Worm (Caenorhabditis elegans): ENCODE results near the gene F21G4.3.

F21G4.3 gene

DNA sequence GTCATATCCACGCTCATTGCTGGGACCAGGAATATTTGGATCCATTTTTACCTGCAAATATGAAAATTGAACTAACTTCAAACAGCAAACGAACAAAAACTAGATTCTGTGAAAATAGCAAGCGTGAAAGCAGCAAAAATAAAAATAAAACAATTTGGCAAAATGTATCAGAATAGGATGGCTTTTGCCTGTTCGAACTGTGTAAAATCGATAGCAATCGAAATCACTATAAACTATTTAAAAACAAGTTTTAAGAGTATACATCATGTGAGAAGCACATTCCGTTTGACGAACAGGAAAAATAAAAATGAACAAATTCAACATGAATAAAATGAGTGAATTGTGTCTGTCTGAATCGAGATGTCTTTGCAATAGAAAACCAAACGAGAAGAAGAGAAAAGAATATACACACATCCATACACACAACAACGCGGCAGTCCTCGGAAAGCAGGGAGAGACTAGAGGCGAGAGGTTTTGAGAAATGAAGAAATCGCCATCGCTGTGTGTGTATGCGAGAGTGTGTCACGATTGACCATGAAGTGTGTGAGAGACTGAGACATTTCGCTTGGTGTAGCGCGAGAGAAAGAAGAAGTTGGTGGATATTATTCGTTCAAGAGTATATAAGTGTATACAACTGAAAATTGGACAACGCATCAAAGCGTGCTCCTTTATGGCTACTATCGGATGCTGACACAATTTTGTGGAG is 4.6 kb downstream of the F21G4.3 start, which contains the start of gene phf-34:
TSS of gene phf-34 (minus strand) at position 51 of the 706 bp plus-strand sequence.
- TF ChIP-seq cog-1 (tag; optimal IDR thresholded peaks at IDR 0.05) (peak; percentile 71), klf-2 (GFP tag; conservative IDR thresholded peaks at IDR 0.05) (no peak), med-1 (GFP tag; optimal IDR thresholded peaks at IDR 0.05; ENCODE audit: insufficient read depth) (no peak)

DNA sequence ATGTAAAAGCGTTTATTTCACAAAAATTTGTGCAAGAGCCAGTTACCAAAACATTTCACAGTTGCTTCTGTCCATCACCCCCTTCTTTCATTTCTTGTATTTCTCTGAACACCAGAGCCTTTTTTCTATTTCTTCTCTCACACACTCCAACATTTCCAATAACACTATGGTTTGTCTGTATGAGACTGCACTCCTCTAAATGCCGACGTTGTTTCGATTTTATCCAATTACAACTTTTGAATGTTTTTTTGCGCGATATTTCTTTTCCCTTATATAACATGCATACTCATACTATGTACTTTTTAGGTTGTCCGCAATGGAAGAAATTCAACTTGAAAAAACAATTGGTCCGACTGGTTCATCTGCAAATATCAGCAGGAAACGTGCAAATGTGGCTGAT is 10.9 kb downstream of the F21G4.3 start, which contains the start of gene F21G4.5:
TSS of gene F21G4.5 (plus strand) at position 301 of the 400 bp plus-strand sequence.
- no peak for TF ChIP-seq klf-2 (GFP tag; conservative IDR thresholded peaks at IDR 0.05)
- no peak for TF ChIP-seq T22C8.4 (GFP tag; IDR thresholded peaks at IDR 0.05)
- TF ChIP-seq cog-1 (tag; optimal IDR thresholded peaks at IDR 0.05), result no peak
- no peak for TF ChIP-seq ztf-23 (GFP tag; IDR thresholded peaks at IDR 0.05)
- TF ChIP-seq med-1 (GFP tag; optimal IDR thresholded peaks at IDR 0.05; ENCODE audit: insufficient read depth), result no peak
- TF ChIP-seq tab-1 (GFP tag; IDR thresholded peaks at IDR 0.05), result no peak
- no peak for TF ChIP-seq flt-1 (GFP tag; IDR thresholded peaks at IDR 0.05)

DNA sequence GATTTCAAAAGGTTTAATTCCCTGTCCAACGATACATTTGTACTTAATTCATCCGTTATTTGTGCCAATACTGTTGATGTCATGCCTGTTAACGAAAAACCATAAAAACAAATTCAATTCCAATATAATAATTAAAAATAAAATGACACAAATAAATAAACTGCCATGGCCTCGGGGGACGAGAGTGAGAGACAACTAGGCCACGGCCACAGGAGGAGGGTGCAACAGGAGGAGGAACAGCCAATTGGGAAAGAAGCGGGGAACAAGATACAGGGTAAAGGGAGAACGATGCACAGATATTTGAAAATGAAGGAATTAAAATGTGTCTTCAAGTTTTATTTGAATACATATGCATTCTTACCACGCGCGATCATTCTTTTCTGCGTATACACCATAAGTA is 22.4 kb downstream of the F21G4.3 start, which contains the start of gene F21G4.6:
TSS of gene F21G4.6 (minus strand) at position 87 of the 400 bp plus-strand sequence.
- TF ChIP-seq tab-1 (GFP tag; IDR thresholded peaks at IDR 0.05) (no peak), flt-1 (GFP tag; IDR thresholded peaks at IDR 0.05) (no peak), klf-2 (GFP tag; conservative IDR thresholded peaks at IDR 0.05) (no peak), cog-1 (tag; optimal IDR thresholded peaks at IDR 0.05) (no peak), T22C8.4 (GFP tag; IDR thresholded peaks at IDR 0.05) (no peak), ref-1 (GFP tag; conservative IDR thresholded peaks at IDR 0.05) (no peak), ztf-23 (GFP tag; IDR thresholded peaks at IDR 0.05) (no peak), ztf-29 (GFP tag; IDR thresholded peaks at IDR 0.05) (no peak), med-1 (GFP tag; optimal IDR thresholded peaks at IDR 0.05; ENCODE audit: insufficient read depth) (no peak)

DNA sequence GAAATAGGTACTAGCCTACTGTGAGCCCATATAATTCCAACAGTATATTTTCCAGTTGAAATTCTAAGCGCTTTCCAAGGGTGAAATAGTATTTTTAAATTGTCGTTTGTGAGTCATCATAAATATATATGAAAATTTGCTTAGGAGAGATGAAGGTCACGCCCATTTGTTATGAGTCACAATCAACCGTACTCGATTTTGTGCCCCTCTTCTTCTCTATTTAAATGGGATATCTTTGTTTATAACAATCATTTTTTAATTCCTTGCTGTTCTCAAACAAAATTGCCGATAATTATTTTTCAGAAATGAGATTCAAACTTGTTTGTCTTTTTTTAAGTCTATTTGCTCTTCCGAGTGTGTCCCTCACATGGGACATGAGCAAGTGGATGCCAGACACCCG is 24.1 kb downstream of the F21G4.3 start, which contains the start of gene folr-1:
TSS of gene folr-1 (plus strand) at position 301 of the 400 bp plus-strand sequence.
- TF ChIP-seq ztf-23 (GFP tag; IDR thresholded peaks at IDR 0.05) (no peak), klf-2 (GFP tag; conservative IDR thresholded peaks at IDR 0.05) (no peak), flt-1 (GFP tag; IDR thresholded peaks at IDR 0.05) (no peak), cog-1 (tag; optimal IDR thresholded peaks at IDR 0.05) (no peak), T22C8.4 (GFP tag; IDR thresholded peaks at IDR 0.05) (no peak), ztf-29 (GFP tag; IDR thresholded peaks at IDR 0.05) (no peak), ref-1 (GFP tag; conservative IDR thresholded peaks at IDR 0.05) (no peak), med-1 (GFP tag; optimal IDR thresholded peaks at IDR 0.05; ENCODE audit: insufficient read depth) (no peak), tab-1 (GFP tag; IDR thresholded peaks at IDR 0.05) (no peak)

DNA sequence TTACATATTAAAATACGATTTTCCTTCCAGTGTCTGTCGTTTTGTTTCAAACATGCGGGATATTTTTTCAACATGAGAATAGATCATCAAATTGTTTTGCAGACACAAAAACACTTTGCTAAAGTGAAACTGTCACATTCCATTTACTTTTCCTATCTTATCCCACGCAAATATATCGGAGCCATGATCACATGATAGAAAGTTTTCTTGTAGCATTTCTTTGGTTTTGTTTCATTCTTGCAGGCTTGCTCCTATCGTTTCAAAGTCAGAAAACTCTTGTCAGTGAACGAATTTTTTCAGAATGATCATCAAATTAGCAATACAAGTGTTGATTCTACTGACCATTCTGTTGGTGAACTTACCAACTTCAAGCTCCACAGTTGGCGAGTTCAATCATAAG is 26.3 kb downstream of the F21G4.3 start, which contains the start of gene C17G1.2:
TSS of gene C17G1.2 (plus strand) at position 301 of the 400 bp plus-strand sequence.
- TF ChIP-seq cog-1 (tag; optimal IDR thresholded peaks at IDR 0.05) (no peak), flt-1 (GFP tag; IDR thresholded peaks at IDR 0.05) (no peak), med-1 (GFP tag; optimal IDR thresholded peaks at IDR 0.05; ENCODE audit: insufficient read depth) (no peak)

DNA sequence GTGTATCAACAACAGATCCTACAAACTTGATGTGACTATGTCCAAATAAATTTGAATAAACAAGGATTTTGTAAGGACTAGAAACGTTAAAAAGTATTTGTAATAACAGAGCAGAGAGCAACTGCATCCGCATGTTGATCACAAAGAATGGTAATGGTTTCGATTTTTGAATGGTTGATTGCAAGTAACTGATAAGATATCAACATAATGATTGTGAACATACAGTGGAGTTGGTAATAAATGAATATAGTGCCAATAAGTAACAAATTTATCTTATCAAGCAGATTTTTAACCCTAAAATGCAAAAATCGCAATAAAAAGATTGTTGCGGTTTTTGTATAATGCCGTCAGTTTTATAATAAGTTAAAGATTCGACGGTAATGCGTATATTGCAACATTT is 30.0 kb downstream of the F21G4.3 start, which contains the start of gene ugt-23:
TSS of gene ugt-23 (minus strand) at position 212 of the 400 bp plus-strand sequence.
- TF ChIP-seq klf-2 (GFP tag; conservative IDR thresholded peaks at IDR 0.05), result no peak
- TF ChIP-seq ztf-23 (GFP tag; IDR thresholded peaks at IDR 0.05), result no peak
- TF ChIP-seq T22C8.4 (GFP tag; IDR thresholded peaks at IDR 0.05), result no peak
- no peak for TF ChIP-seq flt-1 (GFP tag; IDR thresholded peaks at IDR 0.05)
- no peak for TF ChIP-seq cog-1 (tag; optimal IDR thresholded peaks at IDR 0.05)
- no peak for TF ChIP-seq tab-1 (GFP tag; IDR thresholded peaks at IDR 0.05)
- no peak for TF ChIP-seq ref-1 (GFP tag; conservative IDR thresholded peaks at IDR 0.05)
- no peak for TF ChIP-seq ztf-29 (GFP tag; IDR thresholded peaks at IDR 0.05)
- TF ChIP-seq med-1 (GFP tag; optimal IDR thresholded peaks at IDR 0.05; ENCODE audit: insufficient read depth), result no peak

DNA sequence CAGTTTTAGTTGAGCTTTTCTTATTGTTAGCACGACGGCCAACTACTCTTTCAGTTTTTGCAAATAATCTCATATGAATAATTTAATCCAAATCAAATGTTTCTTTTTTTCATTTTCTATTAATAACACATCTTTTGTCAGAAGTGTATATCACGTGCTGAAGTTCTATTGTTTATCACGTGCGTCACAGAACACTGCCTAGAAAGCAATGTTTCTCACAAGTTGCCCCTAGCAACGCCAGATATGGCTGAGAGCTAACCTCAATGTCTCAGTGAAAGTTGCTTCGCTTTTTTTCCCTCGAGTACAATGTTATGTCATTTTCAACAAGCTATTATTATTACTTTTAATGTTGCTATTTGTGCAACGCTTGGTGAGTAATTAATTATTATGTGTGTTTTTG is 33.0 kb downstream of the F21G4.3 start:
- TF ChIP-seq cog-1 (tag; optimal IDR thresholded peaks at IDR 0.05), result no peak
- TF ChIP-seq ztf-29 (GFP tag; IDR thresholded peaks at IDR 0.05), result no peak
- TF ChIP-seq flt-1 (GFP tag; IDR thresholded peaks at IDR 0.05), result no peak
- TF ChIP-seq T22C8.4 (GFP tag; IDR thresholded peaks at IDR 0.05), result no peak
- no peak for TF ChIP-seq med-1 (GFP tag; optimal IDR thresholded peaks at IDR 0.05; ENCODE audit: insufficient read depth)
- no peak for TF ChIP-seq ztf-23 (GFP tag; IDR thresholded peaks at IDR 0.05)
- TF ChIP-seq ref-1 (GFP tag; conservative IDR thresholded peaks at IDR 0.05), result no peak
- TF ChIP-seq klf-2 (GFP tag; conservative IDR thresholded peaks at IDR 0.05), result no peak
- no peak for TF ChIP-seq tab-1 (GFP tag; IDR thresholded peaks at IDR 0.05)

DNA sequence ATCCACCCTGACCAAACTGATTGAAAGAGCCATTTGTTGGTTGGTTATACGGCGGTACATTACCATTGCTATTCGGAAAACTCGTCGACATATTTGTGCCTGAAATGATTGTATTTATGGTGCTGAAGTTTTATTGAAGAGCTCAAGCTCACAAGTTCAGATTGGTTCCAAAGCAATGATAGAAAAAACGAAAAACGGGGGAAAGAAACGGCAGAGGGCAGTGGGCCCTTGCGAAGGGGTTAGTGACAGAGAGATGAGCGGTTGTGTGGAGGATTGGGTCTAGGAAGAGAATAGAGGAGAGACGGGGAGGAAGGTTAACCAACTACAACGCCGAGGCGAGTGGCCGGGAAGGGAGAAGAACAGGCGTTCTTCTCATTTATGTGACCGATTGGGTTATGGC is 36.4 kb downstream of the F21G4.3 start, which contains the start of gene nra-3:
TSS of gene nra-3 (minus strand) at position 101 of the 400 bp plus-strand sequence.
- TF ChIP-seq flt-1 (GFP tag; IDR thresholded peaks at IDR 0.05) (no peak), ztf-23 (GFP tag; IDR thresholded peaks at IDR 0.05) (peak; percentile 54; the same call in 1 of the 2 replicates)

DNA sequence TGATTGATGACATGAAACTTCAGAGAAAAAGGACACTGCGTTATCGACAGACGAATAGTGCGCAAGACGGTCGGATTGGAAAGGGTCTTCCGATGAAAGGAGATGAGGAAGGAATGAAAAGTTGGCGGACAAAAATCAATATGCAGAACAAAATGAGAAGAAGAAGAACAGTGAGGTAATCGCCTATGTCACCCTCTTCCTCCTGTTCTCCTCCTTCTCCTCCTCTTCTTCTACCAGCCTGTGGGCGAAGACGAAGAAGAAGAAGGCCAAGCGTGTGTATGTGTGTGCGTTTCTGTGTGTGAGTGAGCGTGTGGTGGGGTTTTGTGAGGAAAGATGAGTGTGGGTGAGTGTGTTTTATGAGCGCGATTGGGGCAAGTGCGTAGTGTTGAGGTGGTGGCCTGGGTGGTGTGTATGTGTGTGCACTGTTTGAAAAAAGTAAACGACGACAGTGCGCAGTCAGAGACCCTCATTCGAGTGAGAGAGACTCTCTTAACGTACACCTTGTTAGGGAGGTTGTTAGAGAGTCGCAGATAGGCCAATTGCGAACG is 37.4 kb downstream of the F21G4.3 start, which contains the start of gene tsp-21:
TSS of gene tsp-21 (plus strand) at position 146 of the 548 bp plus-strand sequence.
- TF ChIP-seq med-1 (GFP tag; optimal IDR thresholded peaks at IDR 0.05; ENCODE audit: insufficient read depth) (peak; percentile 24), klf-2 (GFP tag; conservative IDR thresholded peaks at IDR 0.05) (no peak), ref-1 (GFP tag; conservative IDR thresholded peaks at IDR 0.05) (no peak), T22C8.4 (GFP tag; IDR thresholded peaks at IDR 0.05) (no peak), cog-1 (tag; optimal IDR thresholded peaks at IDR 0.05) (peak; percentile 60), ztf-29 (GFP tag; IDR thresholded peaks at IDR 0.05) (no peak), tab-1 (GFP tag; IDR thresholded peaks at IDR 0.05) (no peak), ztf-23 (GFP tag; IDR thresholded peaks at IDR 0.05) (peak; percentile 64; the same call in 1 of the 2 replicates), flt-1 (GFP tag; IDR thresholded peaks at IDR 0.05) (peak; percentile 79)
